Worm (Caenorhabditis elegans): ENCODE data around the gene H41C03.3.

- TF ChIP-seq unc-39 (tag; optimal IDR thresholded peaks at IDR 0.05) (no peak), elt-3 (tag; optimal IDR thresholded peaks at IDR 0.05) (no peak), nhr-28 (tag; optimal IDR thresholded peaks at IDR 0.05) (no peak), blmp-1 (tag; optimal IDR thresholded peaks at IDR 0.05) (no peak), unc-62 (GFP tag; optimal IDR thresholded peaks at IDR 0.05) (no peak), snpc-4 (tag; optimal IDR thresholded peaks at IDR 0.05) (no peak), ztf-11 (tag; optimal IDR thresholded peaks at IDR 0.05) (no peak), nhr-2 (tag; optimal IDR thresholded peaks at IDR 0.05) (no peak), sptf-1 (tag; optimal IDR thresholded peaks at IDR 0.05) (no peak)
Observed at ce11 chrII:5871508-5871907, 25.9 kb downstream of the H41C03.3 start.
